Worm (Caenorhabditis elegans) whole organism, L4/young adult: ENCODE data around the gene srx-64.

Experiments
- W03F9.2 ChIP-seq: fragments of 150-350 bp; optimal IDR thresholded peaks from 2 replicates; lab custom pipeline; 2014; ENCODE audit warnings: missing biosample characterization, missing genetic modification characterization
- dao-5 ChIP-seq: sonication (generic microtip); optimal IDR thresholded peaks from 2 replicates; lab custom pipeline; 2016; ENCODE audit warnings: missing genotype, missing genetic modification characterization, moderate library complexity, missing compliant biosample characterization
- him-1 ChIP-seq: sonication (generic microtip); optimal IDR thresholded peaks from 2 replicates; lab custom pipeline; 2016; ENCODE audit warnings: missing genotype, missing genetic modification reagents, missing genetic modification characterization, missing compliant biosample characterization

ce11 chrV:3916480-3916879, 12.7 kb upstream of the srx-64 start, which contains the start of gene srx-67:
- no peak for TF ChIP-seq W03F9.2
- TF ChIP-seq him-1 (tag; lab: Kevin White, UChicago) = no peak
- TF ChIP-seq dao-5 (tag; lab: Kevin White, UChicago) = no peak
